Worm (Caenorhabditis elegans) whole organism, L3 larva: Measurements from ENCODE around the gene C26B9.5.

Source experiments
- ZK546.5 ChIP-seq: sonication (generic microtip); optimal IDR thresholded peaks from 2 replicates; lab custom pipeline; 2017; ENCODE audit warnings: missing biosample characterization, missing genetic modification characterization
- aly-2 ChIP-seq: fragments of 150-350 bp; optimal IDR thresholded peaks from 2 replicates; lab custom pipeline; 2014; ENCODE audit warnings: missing biosample characterization, missing genetic modification characterization
- ama-1 ChIP-seq: fragments of 150-350 bp; optimal IDR thresholded peaks from 2 replicates; lab custom pipeline; 2018
- ceh-16 ChIP-seq: sonication (generic microtip); optimal IDR thresholded peaks from 2 replicates; lab custom pipeline; 2017; ENCODE audit warnings: missing biosample characterization, missing genetic modification characterization
- ceh-28 ChIP-seq: fragments of 150-350 bp; optimal IDR thresholded peaks from 2 replicates; lab custom pipeline; 2014; ENCODE audit warnings: missing biosample characterization, missing genetic modification reagents, missing genetic modification characterization
- ceh-82 ChIP-seq: fragments of 150-350 bp; optimal IDR thresholded peaks from 2 replicates; lab custom pipeline; 2014; ENCODE audit warnings: missing biosample characterization, missing genetic modification characterization
- ceh-9 ChIP-seq: sonication (generic microtip); optimal IDR thresholded peaks from 2 replicates; lab custom pipeline; 2018; ENCODE audit warnings: missing biosample characterization, missing genetic modification characterization
- daf-12 ChIP-seq: fragments of 150-350 bp; optimal IDR thresholded peaks from 2 replicates; lab custom pipeline; 2014; ENCODE audit warnings: missing biosample characterization, missing genetic modification reagents, missing genetic modification characterization
- egl-27 ChIP-seq: sonication (generic microtip); optimal IDR thresholded peaks from 4 replicates; lab custom pipeline; 2017; ENCODE audit warnings: missing biosample characterization, missing genetic modification reagents, missing genetic modification characterization
- elt-1 ChIP-seq: fragments of 150-350 bp; optimal IDR thresholded peaks from 2 replicates; lab custom pipeline; 2014; ENCODE audit warnings: missing biosample characterization, missing genetic modification characterization
- elt-2 ChIP-seq: sonication (generic microtip); optimal IDR thresholded peaks from 2 replicates; lab custom pipeline; 2016; ENCODE audit warnings: missing genetic modification reagents, mild to moderate bottlenecking, missing genetic modification characterization, missing compliant biosample characterization
- elt-3 ChIP-seq, 3 experiments: fragments of 150-350 bp in 1 of 3; sonication (generic microtip) in 2 of 3; optimal IDR thresholded peaks; 2 replicates in 2 of 3; 4 replicates in 1 of 3; lab custom pipeline; 2014 to 2017; ENCODE audit warnings: missing biosample characterization in 3 of 3, missing genetic modification characterization in 3 of 3
- eor-1 ChIP-seq, 2 experiments: fragments of 150-350 bp; optimal IDR thresholded peaks; 2 replicates each; lab custom pipeline; 2014 to 2018; ENCODE audit warnings: missing biosample characterization in 2 of 2, missing genetic modification characterization in 2 of 2
- fkh-10 ChIP-seq: sonication (generic microtip); optimal IDR thresholded peaks from 2 replicates; lab custom pipeline; 2017; ENCODE audit warnings: missing biosample characterization, missing genetic modification reagents, missing genetic modification characterization
- fos-1 ChIP-seq: fragments of 150-350 bp; optimal IDR thresholded peaks from 2 replicates; lab custom pipeline; 2014; ENCODE audit warnings: missing biosample characterization, missing genetic modification characterization
- hmg-11 ChIP-seq: sonication (generic microtip); optimal IDR thresholded peaks from 2 replicates; lab custom pipeline; 2016; ENCODE audit warnings: missing genetic modification characterization, missing compliant biosample characterization
- jun-1 ChIP-seq: fragments of 150-350 bp; optimal IDR thresholded peaks from 2 replicates; lab custom pipeline; 2014; ENCODE audit warnings: missing biosample characterization, missing genetic modification reagents, missing genetic modification characterization
- lin-15B ChIP-seq: fragments of 150-350 bp; optimal IDR thresholded peaks from 2 replicates; lab custom pipeline; 2014; ENCODE audit warnings: missing biosample characterization, missing genetic modification characterization
- lin-39 ChIP-seq: fragments of 150-350 bp; optimal IDR thresholded peaks from 2 replicates; lab custom pipeline; 2018; ENCODE audit warnings: missing biosample characterization, missing genetic modification reagents, missing genetic modification characterization
- nfya-1 ChIP-seq: sonication (generic microtip); optimal IDR thresholded peaks from 2 replicates; lab custom pipeline; 2017; ENCODE audit warnings: missing genetic modification characterization, mild to moderate bottlenecking, missing compliant biosample characterization, antibody characterized with exemption, moderate library complexity; ENCODE audit not compliant: insufficient read depth
- nhr-11 ChIP-seq: fragments of 150-350 bp; optimal IDR thresholded peaks from 2 replicates; lab custom pipeline; 2014; ENCODE audit warnings: missing biosample characterization, missing genetic modification characterization
- nhr-12 ChIP-seq: fragments of 150-350 bp; optimal IDR thresholded peaks from 2 replicates; lab custom pipeline; 2014; ENCODE audit warnings: missing biosample characterization, missing genetic modification characterization
- nhr-23 ChIP-seq: fragments of 150-350 bp; optimal IDR thresholded peaks from 2 replicates; lab custom pipeline; 2014; ENCODE audit warnings: missing biosample characterization, missing genetic modification reagents, missing genetic modification characterization
- nhr-237 ChIP-seq: fragments of 150-350 bp; optimal IDR thresholded peaks from 2 replicates; lab custom pipeline; 2014; ENCODE audit warnings: missing biosample characterization, missing genetic modification characterization
- nhr-25 ChIP-seq: sonication (generic microtip); optimal IDR thresholded peaks from 2 replicates; lab custom pipeline; 2017; ENCODE audit warnings: missing biosample characterization, missing genetic modification characterization
- nhr-28 ChIP-seq: fragments of 150-350 bp; optimal IDR thresholded peaks from 2 replicates; lab custom pipeline; 2014; ENCODE audit warnings: missing biosample characterization, missing genetic modification characterization
- nhr-43 ChIP-seq: sonication (generic microtip); optimal IDR thresholded peaks from 2 replicates; lab custom pipeline; 2016; ENCODE audit warnings: mild to moderate bottlenecking, missing genetic modification characterization, missing compliant biosample characterization; ENCODE audit not compliant: poor library complexity, severe bottlenecking
- nhr-67 ChIP-seq: fragments of 150-350 bp; optimal IDR thresholded peaks from 2 replicates; lab custom pipeline; 2014; ENCODE audit warnings: missing biosample characterization, missing genetic modification characterization
- nhr-77 ChIP-seq: fragments of 150-350 bp; optimal IDR thresholded peaks from 2 replicates; lab custom pipeline; 2014; ENCODE audit warnings: missing biosample characterization, missing genetic modification characterization
- pha-4 ChIP-seq: fragments of 150-350 bp; optimal IDR thresholded peaks from 2 replicates; lab custom pipeline; 2014; ENCODE audit warnings: missing biosample characterization, missing genetic modification reagents, missing genetic modification characterization
- pqm-1 ChIP-seq: fragments of 150-350 bp; optimal IDR thresholded peaks from 2 replicates; lab custom pipeline; 2017; ENCODE audit warnings: missing biosample characterization, missing genetic modification characterization, inconsistent platforms
- skn-1 ChIP-seq: fragments of 150-350 bp; optimal IDR thresholded peaks from 2 replicates; lab custom pipeline; 2014; ENCODE audit warnings: missing biosample characterization, missing genetic modification characterization
- snpc-4 ChIP-seq: fragments of 150-350 bp; optimal IDR thresholded peaks from 2 replicates; lab custom pipeline; 2014; ENCODE audit warnings: missing biosample characterization, missing genetic modification characterization
- tbx-2 ChIP-seq: sonication (generic microtip); optimal IDR thresholded peaks from 2 replicates; lab custom pipeline; 2016; ENCODE audit warnings: mild to moderate bottlenecking, missing genetic modification characterization, missing compliant biosample characterization
- unc-39 ChIP-seq: sonication (generic microtip); optimal IDR thresholded peaks from 4 replicates; lab custom pipeline; 2017; ENCODE audit warnings: missing biosample characterization, missing genetic modification characterization
- unc-62 ChIP-seq: fragments of 150-350 bp; sonication (generic microtip); optimal IDR thresholded peaks from 4 replicates; lab custom pipeline; 2014; ENCODE audit warnings: missing biosample characterization, missing genetic modification reagents, missing genetic modification characterization
- zag-1 ChIP-seq: fragments of 150-350 bp; optimal IDR thresholded peaks from 2 replicates; lab custom pipeline; 2014; ENCODE audit warnings: missing biosample characterization, missing genetic modification characterization
- ztf-4 ChIP-seq: fragments of 150-350 bp; optimal IDR thresholded peaks from 2 replicates; lab custom pipeline; 2014; ENCODE audit warnings: missing biosample characterization, missing genetic modification characterization

The C26B9.5 gene

DNA sequence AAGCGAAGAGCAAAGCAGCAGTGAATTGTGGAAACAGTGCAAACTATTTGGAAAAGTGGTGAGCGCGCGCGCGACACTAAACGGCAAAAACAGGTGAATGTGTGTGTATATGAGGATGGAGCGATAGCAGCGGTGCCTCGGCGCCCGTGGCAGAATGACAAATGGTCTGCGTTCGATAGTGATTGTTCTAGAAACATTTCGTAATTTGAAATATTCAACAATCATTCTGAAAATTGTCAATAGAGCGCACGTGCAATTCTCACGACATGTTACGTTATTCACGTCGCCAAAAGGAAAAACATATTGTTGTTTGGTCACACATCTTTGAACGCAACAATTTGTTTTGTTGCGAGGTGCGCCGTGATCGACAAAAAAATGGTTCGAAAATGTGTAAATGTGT, 26.0 kb downstream of the C26B9.5 start:
- TF ChIP-seq nhr-77 (tag; lab: Kevin White, UChicago) (no peak), ZK546.5 (no peak), daf-12 (no peak), ztf-4 (tag; lab: Kevin White, UChicago) (no peak), eor-1 (tag; optimal IDR thresholded peaks at IDR 0.05; lab: Kevin White, UChicago) (no peak), fkh-10 (GFP tag; lab: Kevin White, UChicago) (no peak), jun-1 (tag; lab: Kevin White, UChicago) (peak; percentile 40), ama-1 (lab: Kevin White, UChicago) (no peak), unc-39 (no peak), lin-15B (tag; lab: Kevin White, UChicago) (no peak), fos-1 (tag; lab: Kevin White, UChicago) (no peak), nhr-67 (tag; lab: Kevin White, UChicago) (no peak), elt-2 (tag; lab: Kevin White, UChicago) (peak; percentile 81), nfya-1 (tag; lab: Kevin White, UChicago) (peak; percentile 4), snpc-4 (tag; lab: Kevin White, UChicago) (no peak), pha-4 (tag; lab: Kevin White, UChicago) (peak; percentile 76), nhr-237 (tag; lab: Kevin White, UChicago) (no peak), skn-1 (tag; lab: Kevin White, UChicago) (peak; percentile 18), lin-39 (tag; lab: Kevin White, UChicago) (peak; percentile 73), zag-1 (tag; lab: Kevin White, UChicago) (no peak), nhr-25 (tag; lab: Kevin White, UChicago) (peak; percentile 68)
- TF ChIP-seq, all 47 proteins: peak for 7

DNA sequence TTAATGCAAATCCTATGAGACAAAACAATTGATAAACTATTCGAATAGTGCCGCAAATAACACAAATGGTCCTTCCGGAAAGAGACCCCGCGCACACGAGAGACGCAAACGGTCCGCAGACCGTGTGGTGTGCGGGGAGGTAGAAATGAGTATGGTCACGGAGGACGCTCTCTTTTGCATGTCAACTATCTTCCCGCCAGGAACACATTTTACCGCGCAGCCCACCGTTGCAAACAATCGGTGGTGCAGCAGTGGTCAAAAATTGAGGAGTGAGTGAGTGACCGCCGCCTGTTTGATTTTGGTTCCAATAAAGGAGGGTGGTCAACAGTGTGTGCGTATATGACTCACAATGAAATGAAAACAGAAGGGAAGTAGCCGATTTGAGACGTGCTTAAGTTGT, 31.4 kb downstream of the C26B9.5 start:
- no peak for TF ChIP-seq elt-2 (tag; lab: Kevin White, UChicago)
- TF ChIP-seq pha-4 (tag; lab: Kevin White, UChicago) = peak; percentile 17
- no peak for TF ChIP-seq pqm-1 (tag; lab: Kevin White, UChicago)
- no peak for TF ChIP-seq lin-39 (tag; lab: Kevin White, UChicago)
- no peak for TF ChIP-seq nhr-28 (tag; lab: Kevin White, UChicago)
- TF ChIP-seq ceh-28 (tag; lab: Kevin White, UChicago) = no peak
- TF ChIP-seq tbx-2 (tag; lab: Kevin White, UChicago) = no peak

DNA sequence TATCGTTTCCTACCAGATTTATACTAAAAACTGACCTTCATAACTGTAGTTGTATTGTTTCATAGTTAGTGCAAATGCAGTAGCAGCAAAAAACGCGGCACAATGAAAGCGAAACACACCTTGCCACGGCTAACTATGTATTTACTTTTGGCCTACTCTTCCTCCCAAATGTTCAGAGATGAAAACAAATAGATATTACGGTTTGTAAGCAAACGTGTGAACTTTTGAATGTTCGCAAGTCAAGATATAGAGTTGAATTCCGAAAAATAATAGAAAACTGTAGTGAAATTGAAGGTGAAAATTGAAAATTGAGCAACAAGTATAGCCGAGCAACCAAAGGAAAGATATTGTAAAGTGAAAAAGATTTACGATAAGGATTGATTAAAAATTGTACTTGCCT, 34.9 kb downstream of the C26B9.5 start, which contains the start of gene chtl-1:
Gene chtl-1 (minus strand): TSS at position 101 of the 400 bp plus-strand sequence.
- TF ChIP-seq ceh-9 (tag; lab: Kevin White, UChicago) (no peak), pha-4 (tag; lab: Kevin White, UChicago) (peak; percentile 34), tbx-2 (tag; lab: Kevin White, UChicago) (no peak), zag-1 (tag; lab: Kevin White, UChicago) (no peak), ceh-16 (no peak), ceh-82 (no peak), jun-1 (tag; lab: Kevin White, UChicago) (no peak)

DNA sequence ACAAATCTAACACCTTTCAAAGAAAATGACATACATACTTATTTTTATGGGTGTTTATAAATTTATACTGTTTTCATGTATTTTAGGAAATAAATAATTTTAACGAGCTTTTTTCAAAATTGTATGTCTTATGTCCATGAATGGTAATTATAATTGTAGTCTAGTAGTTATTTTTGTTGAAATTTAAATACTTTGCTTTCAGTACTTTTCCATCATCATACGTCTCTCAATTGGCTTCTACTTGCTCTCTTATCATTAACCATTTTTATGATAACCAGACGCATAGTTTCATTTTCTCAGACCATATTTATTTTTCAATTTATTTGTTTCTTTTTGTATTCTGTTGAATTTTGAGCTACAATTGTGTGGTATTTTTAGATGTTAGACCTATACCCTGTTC, 36.2 kb downstream of the C26B9.5 start, which contains the start of gene F35C8.5:
Gene F35C8.5 (plus strand): TSS at position 377 of the 400 bp plus-strand sequence.
- TF ChIP-seq elt-2 (tag; lab: Kevin White, UChicago) (peak; percentile 57), unc-62 (no peak), pha-4 (tag; lab: Kevin White, UChicago) (peak; percentile 16), pqm-1 (tag; lab: Kevin White, UChicago) (peak; percentile 68)
- TF ChIP-seq, all 47 proteins: peak for 3

DNA sequence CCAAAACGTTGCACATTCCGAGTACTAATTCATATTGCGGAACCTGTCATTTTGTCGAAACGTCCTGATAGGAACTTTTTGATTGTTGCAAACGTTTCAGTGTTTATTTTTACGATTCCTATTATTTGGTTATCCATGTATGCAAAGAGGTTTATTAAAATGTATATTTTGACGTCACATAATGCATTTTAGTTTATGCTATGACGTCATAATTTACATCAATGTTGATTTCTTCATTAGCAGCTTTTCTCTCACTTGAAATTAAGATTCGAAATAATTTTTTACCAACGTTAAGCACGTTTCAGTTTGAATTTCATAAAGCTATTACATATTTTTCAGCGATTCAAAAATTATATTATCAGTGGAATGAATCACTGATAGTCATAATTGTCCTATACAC, 37.3 kb downstream of the C26B9.5 start:
- TF ChIP-seq unc-62 (no peak), nfya-1 (tag; lab: Kevin White, UChicago) (no peak), pha-4 (tag; lab: Kevin White, UChicago) (no peak), nhr-23 (tag; lab: Kevin White, UChicago) (no peak), ztf-4 (tag; lab: Kevin White, UChicago) (no peak), elt-2 (tag; lab: Kevin White, UChicago) (no peak), egl-27 (no peak), nhr-12 (tag; lab: Kevin White, UChicago) (no peak), elt-1 (no peak), aly-2 (no peak), elt-3 (tag; optimal IDR thresholded peaks at IDR 0.05; lab: Kevin White, UChicago) (no peak), nhr-43 (no peak), hmg-11 (tag; lab: Kevin White, UChicago) (no peak), ama-1 (lab: Kevin White, UChicago) (no peak), nhr-11 (tag; lab: Kevin White, UChicago) (no peak)
- TF ChIP-seq, all 47 proteins: peak for 0
